Worm (Caenorhabditis elegans): ENCODE data around the gene Y119D3B.21.
A peak's percentile ranks its signal among the peaks of the same experiment; 100 is the strongest.

- no peak for TF ChIP-seq med-1 (GFP tag; optimal IDR thresholded peaks at IDR 0.05; ENCODE audit: insufficient read depth)
- TF ChIP-seq T22C8.4 (GFP tag; IDR thresholded peaks at IDR 0.05) = no peak
- TF ChIP-seq ztf-29 (GFP tag; IDR thresholded peaks at IDR 0.05) = no peak
- no peak for TF ChIP-seq tab-1 (GFP tag; IDR thresholded peaks at IDR 0.05)
- TF ChIP-seq ztf-23 (GFP tag; IDR thresholded peaks at IDR 0.05) = 0 out of 2 replicates have a peak, but pooled peaks have one; percentile 9
- TF ChIP-seq flt-1 (GFP tag; IDR thresholded peaks at IDR 0.05) = no peak
- no peak for TF ChIP-seq klf-2 (GFP tag; conservative IDR thresholded peaks at IDR 0.05)
Measured at ce11 chrIII:1226256-1226655, 11.5 kb downstream of the Y119D3B.21 start.

Measured in whole organism, midembryonic.